Fruit fly (Drosophila melanogaster) whole organism, embryonic: ENCODE results near the gene CG15336.

Experiments
- CG10366 ChIP-seq: fragments of 200-800 bp; sonication (Bioruptor generic); IDR thresholded peaks from 2 replicates; pipeline ENCODE4 v1.3.6; 2022; ENCODE audit warnings: missing biosample characterization, missing genetic modification characterization
- CG11456 ChIP-seq: fragments of 200-800 bp; sonication (Bioruptor generic); IDR thresholded peaks from 3 replicates; pipeline ENCODE4 v1.3.6; 2022; ENCODE audit warnings: missing biosample characterization, missing genetic modification characterization
- CG11504 ChIP-seq: fragments of 200-800 bp; sonication (Bioruptor generic); optimal IDR thresholded peaks from 3 replicates; lab custom pipeline; 2019; ENCODE audit warnings: missing biosample characterization, mild to moderate bottlenecking, missing genetic modification characterization, moderate library complexity
- CG12391 ChIP-seq: fragments of 200-800 bp; sonication (Bioruptor generic); optimal IDR thresholded peaks from 3 replicates; lab custom pipeline; 2018; ENCODE audit warnings: missing biosample characterization, mild to moderate bottlenecking, missing genetic modification characterization, moderate library complexity
- CG12659 ChIP-seq: fragments of 200-800 bp; sonication (Bioruptor generic); optimal IDR thresholded peaks from 3 replicates; lab custom pipeline; 2017; ENCODE audit warnings: mild to moderate bottlenecking, missing biosample characterization, missing genetic modification reagents, missing genetic modification characterization
- CG15269 ChIP-seq: fragments of 200-800 bp; sonication (Bioruptor generic); optimal IDR thresholded peaks from 2 replicates; lab custom pipeline; 2018; ENCODE audit warnings: missing biosample characterization, mild to moderate bottlenecking, missing genetic modification characterization, moderate library complexity
- CG15514 ChIP-seq: fragments of 200-800 bp; sonication (Bioruptor generic); optimal IDR thresholded peaks from 3 replicates; lab custom pipeline; 2017; ENCODE audit warnings: missing biosample characterization, missing genetic modification characterization, mild to moderate bottlenecking, moderate library complexity, missing genetic modification reagents
- CG17912 ChIP-seq: fragments of 200-800 bp; sonication (Bioruptor generic); optimal IDR thresholded peaks from 2 replicates; lab custom pipeline; 2018; ENCODE audit warnings: missing biosample characterization, mild to moderate bottlenecking, missing genetic modification characterization
- CG2120 ChIP-seq: fragments of 200-800 bp; sonication (Bioruptor generic); optimal IDR thresholded peaks from 3 replicates; lab custom pipeline; 2016; ENCODE audit warnings: missing biosample characterization, missing genetic modification characterization
- CG2678 ChIP-seq: fragments of 200-800 bp; sonication (Bioruptor generic); optimal IDR thresholded peaks from 3 replicates; lab custom pipeline; 2019; ENCODE audit warnings: missing biosample characterization, mild to moderate bottlenecking, missing genetic modification characterization, moderate library complexity
- CG34376 ChIP-seq: fragments of 200-800 bp; sonication (Bioruptor generic); optimal IDR thresholded peaks from 2 replicates; lab custom pipeline; 2018; ENCODE audit warnings: missing biosample characterization, mild to moderate bottlenecking, missing genetic modification characterization
- CG3847 ChIP-seq: fragments of 200-800 bp; sonication (Bioruptor generic); IDR thresholded peaks from 2 replicates; pipeline ENCODE4 v1.3.6; 2022; ENCODE audit warnings: missing biosample characterization, missing genetic modification characterization
- CG4617 ChIP-seq: fragments of 200-800 bp; sonication (Bioruptor generic); optimal IDR thresholded peaks from 3 replicates; lab custom pipeline; 2016; ENCODE audit warnings: missing biosample characterization, missing genetic modification characterization, borderline replicate concordance
- CG7786 ChIP-seq: fragments of 200-800 bp; sonication (Bioruptor generic); optimal IDR thresholded peaks from 2 replicates; lab custom pipeline; 2016; ENCODE audit warnings: missing biosample characterization, missing genetic modification characterization
- CG8089 ChIP-seq: fragments of 200-800 bp; sonication (Bioruptor generic); optimal IDR thresholded peaks from 3 replicates; lab custom pipeline; 2016; ENCODE audit warnings: missing biosample characterization, missing genetic modification characterization
- Dbx ChIP-seq: fragments of 200-800 bp; sonication (Bioruptor generic); IDR thresholded peaks from 3 replicates; pipeline ENCODE4 v1.3.6; 2022; ENCODE audit warnings: missing biosample characterization, missing genetic modification characterization
- Dip3 ChIP-seq: fragments of 200-800 bp; sonication (Bioruptor generic); optimal IDR thresholded peaks from 3 replicates; lab custom pipeline; 2016; ENCODE audit warnings: missing biosample characterization, missing genetic modification characterization
- GATAe ChIP-seq: fragments of 200-800 bp; sonication (Bioruptor generic); conservative IDR thresholded peaks from 2 replicates; pipeline ENCODE4 v1.3.6; 2022; ENCODE audit warnings: missing biosample characterization, missing genetic modification characterization
- HLHmδ ChIP-seq: fragments of 200-800 bp; sonication (Bioruptor generic); optimal IDR thresholded peaks from 2 replicates; lab custom pipeline; 2018; ENCODE audit warnings: missing biosample characterization, mild to moderate bottlenecking, missing genetic modification characterization, moderate library complexity
- HmgZ ChIP-seq: fragments of 200-800 bp; sonication (Bioruptor generic); optimal IDR thresholded peaks from 2 replicates; lab custom pipeline; 2018; ENCODE audit warnings: missing biosample characterization, mild to moderate bottlenecking, missing genetic modification characterization
- Hr51 ChIP-seq, 2 experiments: fragments of 200-800 bp; sonication (Bioruptor generic); optimal IDR thresholded peaks; 2 replicates in 1 of 2; 3 replicates in 1 of 2; lab custom pipeline; 2016 to 2018; ENCODE audit warnings: missing biosample characterization in 2 of 2, missing genetic modification characterization in 2 of 2, mild to moderate bottlenecking in 1 of 2, moderate library complexity in 1 of 2
- Kr ChIP-seq: fragments of 200-800 bp; sonication (Bioruptor generic); optimal IDR thresholded peaks from 2 replicates; lab custom pipeline; 2017; ENCODE audit warnings: missing biosample characterization, mild to moderate bottlenecking, missing genetic modification characterization
- Med ChIP-seq: fragments of 200-800 bp; sonication (Bioruptor generic); peaks from one replicate; lab custom pipeline; 2016; ENCODE audit warnings: missing biosample characterization, missing genetic modification characterization, mild to moderate bottlenecking, inconsistent platforms, moderate library complexity
- Mes4 ChIP-seq: fragments of 200-800 bp; sonication (Bioruptor generic); optimal IDR thresholded peaks from 2 replicates; lab custom pipeline; 2016; ENCODE audit warnings: missing biosample characterization, missing genetic modification characterization
- Pdp1 ChIP-seq, 2 experiments: fragments of 200-800 bp; sonication (Bioruptor generic); optimal IDR thresholded peaks; 3 replicates each; lab custom pipeline; 2016; ENCODE audit warnings: missing biosample characterization in 2 of 2, missing genetic modification characterization in 2 of 2, mild to moderate bottlenecking in 1 of 2, moderate library complexity in 1 of 2
- Ptx1 ChIP-seq: fragments of 200-800 bp; sonication (Bioruptor generic); IDR thresholded peaks from 2 replicates; pipeline ENCODE4 v1.3.6; 2022; ENCODE audit warnings: missing biosample characterization, missing genetic modification characterization
- Xbp1 ChIP-seq: fragments of 200-800 bp; sonication (Bioruptor generic); optimal IDR thresholded peaks from 3 replicates; lab custom pipeline; 2016; ENCODE audit warnings: missing biosample characterization, mild to moderate bottlenecking, missing genetic modification characterization
- Xrp1 ChIP-seq: fragments of 200-800 bp; sonication (Bioruptor generic); IDR thresholded peaks from 2 replicates; pipeline ENCODE4 v1.3.6; 2022; ENCODE audit warnings: missing biosample characterization, missing genetic modification characterization
- amos ChIP-seq: fragments of 200-800 bp; sonication (Bioruptor generic); IDR thresholded peaks from 2 replicates; pipeline ENCODE4 v1.3.6; 2022; ENCODE audit warnings: missing biosample characterization, missing genetic modification characterization; ENCODE audit not compliant: partially characterized antibody
- fd102C ChIP-seq: fragments of 200-800 bp; sonication (Bioruptor generic); optimal IDR thresholded peaks from 2 replicates; lab custom pipeline; 2018; ENCODE audit warnings: missing biosample characterization, mild to moderate bottlenecking, missing genetic modification characterization, moderate library complexity
- ftz-f1 ChIP-seq: fragments of 200-800 bp; sonication (Bioruptor generic); optimal IDR thresholded peaks from 2 replicates; lab custom pipeline; 2016; ENCODE audit warnings: missing biosample characterization, missing genetic modification characterization
- gro ChIP-seq: fragments of 200-800 bp; sonication (Bioruptor generic); optimal IDR thresholded peaks from 2 replicates; lab custom pipeline; 2016; ENCODE audit warnings: missing biosample characterization, missing genetic modification characterization
- ham ChIP-seq: fragments of 200-800 bp; sonication (Bioruptor generic); IDR thresholded peaks from 2 replicates; pipeline ENCODE4 v1.3.6; 2022; ENCODE audit warnings: missing biosample characterization, missing genetic modification characterization
- lab ChIP-seq: fragments of 200-800 bp; sonication (Bioruptor generic); optimal IDR thresholded peaks from 3 replicates; lab custom pipeline; 2017; ENCODE audit warnings: missing biosample characterization, missing genetic modification characterization, mild to moderate bottlenecking, moderate library complexity, missing genetic modification reagents
- mam ChIP-seq: fragments of 200-800 bp; sonication (Bioruptor generic); optimal IDR thresholded peaks from 3 replicates; lab custom pipeline; 2016; ENCODE audit warnings: missing biosample characterization, missing genetic modification characterization
- org-1 ChIP-seq: fragments of 200-800 bp; sonication (Bioruptor generic); optimal IDR thresholded peaks from 2 replicates; lab custom pipeline; 2017; ENCODE audit warnings: missing biosample characterization, missing genetic modification characterization
- ranshi ChIP-seq: fragments of 200-800 bp; sonication (Bioruptor generic); IDR thresholded peaks from 2 replicates; pipeline ENCODE4 v1.3.6; 2022; ENCODE audit warnings: missing biosample characterization, missing genetic modification characterization
- stc ChIP-seq: fragments of 200-800 bp; sonication (Bioruptor generic); IDR thresholded peaks from 2 replicates; pipeline ENCODE4 v1.3.6; 2022; ENCODE audit warnings: missing biosample characterization, missing genetic modification characterization
- tna ChIP-seq: fragments of 200-800 bp; sonication (Bioruptor generic); IDR thresholded peaks from 2 replicates; pipeline ENCODE4 v1.3.6; 2022; ENCODE audit warnings: missing biosample characterization, missing genetic modification characterization; ENCODE audit not compliant: partially characterized antibody
- zfh1 ChIP-seq: fragments of 200-800 bp; sonication (Bioruptor generic); IDR thresholded peaks from 3 replicates; pipeline ENCODE4 v1.3.6; 2022; ENCODE audit warnings: missing biosample characterization, missing genetic modification characterization

CG15336 gene

dm6 chrX:8112715-8113114 lies 35.0 kb upstream of the CG15336 start (continued):
- TF ChIP-seq lab (GFP tag; lab: Kevin White, UChicago) (peak; percentile 69), CG11456 (GFP tag; lab: Robert Waterston, UW) (0 out of 3 replicates have a peak, but pooled peaks have one; percentile 51), GATAe (GFP tag; lab: Robert Waterston, UW) (peak; percentile 70), HmgZ (tag; lab: Kevin White, UChicago) (no peak), CG7786 (GFP tag; lab: Kevin White, UChicago) (peak; percentile 4), Ptx1 (GFP tag; lab: Robert Waterston, UW) (peak; percentile 46; the same call in 1 of the 2 replicates), CG34376 (GFP tag; lab: Kevin White, UChicago) (peak; percentile 19), Xbp1 (peak; percentile 34), CG12659 (GFP tag; lab: Kevin White, UChicago) (peak; percentile 35), stc (GFP tag; lab: Robert Waterston, UW) (0 out of 2 replicates have a peak, but pooled peaks have one; percentile 12), gro (peak; percentile 31), CG15269 (tag; lab: Kevin White, UChicago) (peak; percentile 45), Mes4 (GFP tag; lab: Kevin White, UChicago) (no peak), Xrp1 (GFP tag; lab: Robert Waterston, UW) (no peak), amos (no peak), org-1 (GFP tag; lab: Kevin White, UChicago) (no peak), Med (GFP tag; lab: Kevin White, UChicago) (peak; percentile 53), Dbx (peak; percentile 62; the same call in 2 of the 3 replicates), CG11504 (tag; lab: Kevin White, UChicago) (peak; percentile 46), HLHmδ (GFP tag; lab: Kevin White, UChicago) (no peak), mam (GFP tag; lab: Kevin White, UChicago) (peak; percentile 41), Hr51 (GFP tag; optimal IDR thresholded peaks at IDR 0.05; lab: Kevin White, UChicago) (peak in 1 of 2 experiments; percentile 42), CG12391 (tag; lab: Kevin White, UChicago) (no peak), Kr (GFP tag; lab: Kevin White, UChicago) (no peak), Dip3 (GFP tag; lab: Kevin White, UChicago) (peak; percentile 2), CG2120 (GFP tag; lab: Kevin White, UChicago) (peak; percentile 55), ham (GFP tag; lab: Robert Waterston, UW) (0 out of 2 replicates have a peak, but pooled peaks have one; percentile 14), Pdp1 (GFP tag; optimal IDR thresholded peaks at IDR 0.05; lab: Kevin White, UChicago) (peak in 1 of 2 experiments; percentile 14), tna (GFP tag; lab: Robert Waterston, UW) (no peak), zfh1 (GFP tag; lab: Robert Waterston, UW) (no peak), CG2678 (tag; lab: Kevin White, UChicago) (peak; percentile 57), CG15514 (peak; percentile 17), CG10366 (peak; percentile 28; the same call in 1 of the 2 replicates), CG4617 (GFP tag; lab: Kevin White, UChicago) (no peak), CG3847 (GFP tag; lab: Robert Waterston, UW) (peak; percentile 45; the same call in 1 of the 2 replicates), fd102C (GFP tag; lab: Kevin White, UChicago) (no peak), ranshi (GFP tag; lab: Robert Waterston, UW) (peak; percentile 15; the same call in 1 of the 2 replicates), ftz-f1 (no peak), CG8089 (no peak), CG17912 (GFP tag; lab: Kevin White, UChicago) (no peak)
- TF ChIP-seq, all 482 proteins: peak for 107
